Worm (Caenorhabditis elegans) whole organism, L1 larva: ENCODE results near the gene ZK856.4.

Experiments used
- C04F5.9 ChIP-seq: sonication (generic microtip); optimal IDR thresholded peaks from 2 replicates; lab custom pipeline; 2016; ENCODE audit warnings: missing genetic modification characterization, missing compliant biosample characterization
- alr-1 ChIP-seq: fragments of 200-800 bp; sonication (Bioruptor generic); optimal IDR thresholded peaks from 2 replicates; lab custom pipeline; 2018; ENCODE audit warnings: borderline replicate concordance, mild to moderate bottlenecking, missing genetic modification characterization, missing compliant biosample characterization
- aly-2 ChIP-seq: fragments of 150-350 bp; optimal IDR thresholded peaks from 2 replicates; lab custom pipeline; 2014; ENCODE audit warnings: missing biosample characterization, missing genetic modification characterization
- ama-1 ChIP-seq: fragments of 150-350 bp; optimal IDR thresholded peaks from 2 replicates; lab custom pipeline; 2014
- blmp-1 ChIP-seq: fragments of 150-350 bp; optimal IDR thresholded peaks from 2 replicates; lab custom pipeline; 2014; ENCODE audit warnings: missing biosample characterization, missing genetic modification characterization
- ceh-82 ChIP-seq, 3 experiments: fragments of 150-350 bp in 1 of 3; sonication (generic microtip) in 2 of 3; optimal IDR thresholded peaks; 2 replicates each; lab custom pipeline; 2014 to 2017; ENCODE audit warnings: missing biosample characterization in 3 of 3, missing genetic modification characterization in 3 of 3
- ceh-88 ChIP-seq: fragments of 200-800 bp; sonication (Bioruptor generic); IDR thresholded peaks from 2 replicates; pipeline ENCODE4 v1.3.6; 2022; ENCODE audit warnings: missing genetic modification characterization, missing compliant biosample characterization
- ces-1 ChIP-seq: fragments of 150-350 bp; optimal IDR thresholded peaks from 2 replicates; lab custom pipeline; 2014; ENCODE audit warnings: missing biosample characterization, missing genetic modification reagents, missing genetic modification characterization
- dpl-1 ChIP-seq, 3 experiments: fragments of 150-350 bp in 2 of 3; sonication (generic microtip) in 1 of 3; optimal IDR thresholded peaks; 2 replicates each; lab custom pipeline; 2014 to 2017; ENCODE audit warnings: missing biosample characterization in 3 of 3, missing genetic modification characterization in 3 of 3, missing genetic modification reagents in 3 of 3
- dsc-1 ChIP-seq: sonication (generic microtip); optimal IDR thresholded peaks from 2 replicates; lab custom pipeline; 2016; ENCODE audit warnings: mild to moderate bottlenecking, missing genetic modification characterization, missing compliant biosample characterization
- efl-1 ChIP-seq, 4 experiments: fragments of 150-350 bp; optimal IDR thresholded peaks in 3 of 4; peaks in 1 of 4; 1 replicate in 1 of 4; 2 replicates in 3 of 4; lab custom pipeline; 2014; ENCODE audit warnings: missing biosample characterization in 2 of 4, missing genetic modification characterization in 2 of 4, missing genetic modification reagents in 2 of 4
- efl-3 ChIP-seq: fragments of 200-800 bp; sonication (Bioruptor generic); optimal IDR thresholded peaks from 2 replicates; lab custom pipeline; 2018; ENCODE audit warnings: mild to moderate bottlenecking, missing genetic modification characterization, missing compliant biosample characterization
- egl-13 ChIP-seq: sonication (generic microtip); optimal IDR thresholded peaks from 2 replicates; lab custom pipeline; 2016; ENCODE audit warnings: missing genotype, missing genetic modification reagents, missing genetic modification characterization, missing compliant biosample characterization
- elt-3 ChIP-seq, 6 experiments: fragments of 150-350 bp in 1 of 6; sonication (generic microtip); optimal IDR thresholded peaks; 2 replicates each; lab custom pipeline; 2017 to 2018; ENCODE audit warnings: missing biosample characterization in 6 of 6, missing genetic modification characterization in 6 of 6, inconsistent platforms in 1 of 6
- fkh-10 ChIP-seq: sonication (generic microtip); optimal IDR thresholded peaks from 2 replicates; lab custom pipeline; 2017; ENCODE audit warnings: missing biosample characterization, missing genetic modification reagents, missing genetic modification characterization
- fos-1 ChIP-seq: fragments of 150-350 bp; optimal IDR thresholded peaks from 2 replicates; lab custom pipeline; 2014; ENCODE audit warnings: missing biosample characterization, missing genetic modification characterization
- grh-1 ChIP-seq: fragments of 200-800 bp; sonication (Bioruptor generic); IDR thresholded peaks from 2 replicates; pipeline ENCODE4 v1.3.6; 2022; ENCODE audit warnings: missing genetic modification reagents, missing genetic modification characterization, missing compliant biosample characterization
- irx-1 ChIP-seq: sonication (generic microtip); optimal IDR thresholded peaks from 2 replicates; lab custom pipeline; 2016; ENCODE audit warnings: missing genetic modification characterization, missing compliant biosample characterization
- lin-14 ChIP-seq: fragments of 200-800 bp; sonication (Bioruptor generic); optimal IDR thresholded peaks from 2 replicates; lab custom pipeline; 2018; ENCODE audit warnings: mild to moderate bottlenecking, missing genetic modification characterization, moderate library complexity, missing compliant biosample characterization
- nhr-11 ChIP-seq: fragments of 150-350 bp; optimal IDR thresholded peaks from 2 replicates; lab custom pipeline; 2014; ENCODE audit warnings: missing biosample characterization, missing genetic modification characterization
- nhr-237 ChIP-seq: fragments of 150-350 bp; optimal IDR thresholded peaks from 2 replicates; lab custom pipeline; 2014; ENCODE audit warnings: missing biosample characterization, missing genetic modification characterization
- nhr-28 ChIP-seq: fragments of 150-350 bp; optimal IDR thresholded peaks from 2 replicates; lab custom pipeline; 2014; ENCODE audit warnings: missing biosample characterization, missing genetic modification characterization
- nhr-47 ChIP-seq: sonication (generic microtip); optimal IDR thresholded peaks from 2 replicates; lab custom pipeline; 2016; ENCODE audit warnings: mild to moderate bottlenecking, missing genetic modification characterization, moderate library complexity, missing compliant biosample characterization
- nhr-71 ChIP-seq: sonication (generic microtip); optimal IDR thresholded peaks from 2 replicates; lab custom pipeline; 2016; ENCODE audit warnings: mild to moderate bottlenecking, missing genetic modification characterization, moderate library complexity, missing compliant biosample characterization
- nhr-77 ChIP-seq: fragments of 150-350 bp; optimal IDR thresholded peaks from 2 replicates; lab custom pipeline; 2014; ENCODE audit warnings: missing biosample characterization, missing genetic modification characterization
- nhr-85 ChIP-seq: sonication (generic microtip); peaks from one replicate; lab custom pipeline; 2016; ENCODE audit warnings: missing genetic modification characterization, inconsistent platforms, missing compliant biosample characterization
- nhr-90 ChIP-seq: sonication (generic microtip); optimal IDR thresholded peaks from 2 replicates; lab custom pipeline; 2016; ENCODE audit warnings: mild to moderate bottlenecking, missing genetic modification characterization, missing compliant biosample characterization; ENCODE audit not compliant: poor library complexity
- pax-3 ChIP-seq: fragments of 200-800 bp; sonication (Bioruptor generic); optimal IDR thresholded peaks from 2 replicates; lab custom pipeline; 2018; ENCODE audit warnings: mild to moderate bottlenecking, missing genetic modification characterization, moderate library complexity, missing compliant biosample characterization
- pqm-1 ChIP-seq: sonication (generic microtip); optimal IDR thresholded peaks from 3 replicates; lab custom pipeline; 2017; ENCODE audit warnings: missing biosample characterization, missing genetic modification characterization
- rnt-1 ChIP-seq: sonication (generic microtip); optimal IDR thresholded peaks from 2 replicates; lab custom pipeline; 2016; ENCODE audit warnings: mild to moderate bottlenecking, missing genetic modification characterization, moderate library complexity, missing compliant biosample characterization
- sptf-1 ChIP-seq: fragments of 150-350 bp; optimal IDR thresholded peaks from 2 replicates; lab custom pipeline; 2014; ENCODE audit warnings: missing biosample characterization, missing genetic modification characterization
- sup-37 ChIP-seq: fragments of 200-800 bp; sonication (Bioruptor generic); optimal IDR thresholded peaks from 2 replicates; lab custom pipeline; 2018; ENCODE audit warnings: mild to moderate bottlenecking, missing genetic modification characterization, missing compliant biosample characterization
- swsn-7 ChIP-seq: sonication (generic microtip); optimal IDR thresholded peaks from 2 replicates; lab custom pipeline; 2016; ENCODE audit warnings: missing genetic modification characterization, missing compliant biosample characterization
- unc-98 ChIP-seq: fragments of 200-800 bp; sonication (Bioruptor generic); IDR thresholded peaks from 2 replicates; pipeline ENCODE4 v1.3.6; 2022; ENCODE audit warnings: missing genetic modification characterization, missing compliant biosample characterization
- xbp-1 ChIP-seq: sonication (generic microtip); optimal IDR thresholded peaks from 2 replicates; lab custom pipeline; 2016; ENCODE audit warnings: missing genetic modification characterization, missing compliant biosample characterization
- zag-1 ChIP-seq: fragments of 150-350 bp; optimal IDR thresholded peaks from 2 replicates; lab custom pipeline; 2014; ENCODE audit warnings: missing biosample characterization, missing genetic modification characterization
- ztf-11 ChIP-seq, 2 experiments: sonication (generic microtip); optimal IDR thresholded peaks; 2 replicates each; lab custom pipeline; 2016 to 2017; ENCODE audit warnings: missing genetic modification characterization in 2 of 2, missing biosample characterization in 1 of 2, missing compliant biosample characterization in 1 of 2

ZK856.4 gene

DNA sequence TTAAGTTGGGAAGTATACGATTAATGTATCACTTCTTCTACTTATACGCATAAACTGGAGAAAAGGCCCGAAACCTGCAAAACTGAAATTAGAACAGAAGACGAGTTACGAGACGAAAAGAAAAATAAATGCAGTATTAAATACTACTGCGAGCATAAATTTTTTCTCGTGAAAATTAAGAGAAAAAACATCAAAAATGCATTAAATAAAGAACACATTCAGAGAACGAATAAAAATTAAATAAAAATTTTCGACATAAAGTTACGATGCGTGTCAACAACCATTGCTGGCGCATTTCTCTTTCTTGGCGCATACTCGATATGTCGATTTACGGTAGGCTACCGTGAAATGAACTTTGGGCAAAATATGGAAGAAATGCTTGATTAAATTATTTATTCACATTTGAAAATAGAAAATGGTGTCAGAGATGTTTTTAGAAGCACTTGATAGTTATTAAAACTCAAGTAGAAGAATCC lies 21.8 kb downstream of the ZK856.4 start, which contains the start of the genes ZK856.19 and ZK856.11 (continued):
- TF ChIP-seq ama-1 (lab: Kevin White, UChicago) = peak; percentile 6
- peak; percentile 24 for TF ChIP-seq nhr-77 (tag; lab: Kevin White, UChicago)
- TF ChIP-seq irx-1 (tag; lab: Kevin White, UChicago) = peak; percentile 40
- no peak for TF ChIP-seq zag-1 (tag; lab: Kevin White, UChicago)
- TF ChIP-seq fkh-10 (GFP tag; lab: Kevin White, UChicago) = no peak
- peak in 2 of 6 experiments; percentile 2 to 18 for TF ChIP-seq elt-3 (tag; optimal IDR thresholded peaks at IDR 0.05; lab: Kevin White, UChicago)
- TF ChIP-seq nhr-90 (tag; lab: Kevin White, UChicago) = peak; percentile 78
- TF ChIP-seq sptf-1 (tag; lab: Kevin White, UChicago) = no peak
- TF ChIP-seq pax-3 (tag; lab: Kevin White, UChicago) = no peak
- no peak for TF ChIP-seq C04F5.9
- TF ChIP-seq ceh-82 (tag; optimal IDR thresholded peaks at IDR 0.05; lab: Kevin White, UChicago) = peak; percentile 21 to 47 (median 40)
- no peak for TF ChIP-seq ces-1 (GFP tag; lab: Kevin White, UChicago)
- TF ChIP-seq nhr-28 = no peak
- no peak for TF ChIP-seq alr-1 (tag; lab: Kevin White, UChicago)
- peak; percentile 58 to 73 (median 72) for TF ChIP-seq dpl-1 (GFP tag; optimal IDR thresholded peaks at IDR 0.05; lab: Kevin White, UChicago)
- TF ChIP-seq unc-98 (GFP tag; lab: Robert Waterston, UW) = no peak
- no peak for TF ChIP-seq ztf-11 (tag; optimal IDR thresholded peaks at IDR 0.05; lab: Kevin White, UChicago)
- TF ChIP-seq rnt-1 = peak; percentile 70
- peak; percentile 76 for TF ChIP-seq blmp-1
- TF ChIP-seq nhr-85 = peak; percentile 86
- TF ChIP-seq efl-3 (GFP tag; lab: Kevin White, UChicago) = no peak
- peak; percentile 39 for TF ChIP-seq aly-2
- no peak for TF ChIP-seq nhr-237
- no peak for TF ChIP-seq ceh-88 (GFP tag; lab: Robert Waterston, UW)
- peak; percentile 85 for TF ChIP-seq nhr-71 (tag; lab: Kevin White, UChicago)
- peak; percentile 77 for TF ChIP-seq xbp-1 (tag; lab: Kevin White, UChicago)
- TF ChIP-seq grh-1 (GFP tag; lab: Robert Waterston, UW) = peak; percentile 55; the same call in 1 of the 2 replicates
- TF ChIP-seq nhr-47 (tag; lab: Kevin White, UChicago) = peak; percentile 83
- TF ChIP-seq, all 84 proteins: peak for 42

- TF ChIP-seq swsn-7 (tag; lab: Kevin White, UChicago) (no peak), nhr-47 (tag; lab: Kevin White, UChicago) (no peak), pqm-1 (tag; lab: Kevin White, UChicago) (no peak), egl-13 (tag; lab: Kevin White, UChicago) (no peak), aly-2 (no peak), dsc-1 (no peak), efl-1 (optimal IDR thresholded peaks at IDR 0.05; lab: Kevin White, UChicago) (no peak), efl-1 (GFP tag; optimal IDR thresholded peaks at IDR 0.05 in 1 of 2; lab: Kevin White, UChicago) (no peak), sup-37 (GFP tag; lab: Kevin White, UChicago) (no peak), zag-1 (tag; lab: Kevin White, UChicago) (no peak), nhr-11 (tag; lab: Kevin White, UChicago) (no peak), fos-1 (tag; lab: Kevin White, UChicago) (no peak)
These were observed 22.4 kb downstream of the ZK856.4 start, which contains the start of gene ZK856.16 for ce11 chrV:10205483-10205882. TSS of gene ZK856.16 (minus strand) at chrV:10205583.

DNA sequence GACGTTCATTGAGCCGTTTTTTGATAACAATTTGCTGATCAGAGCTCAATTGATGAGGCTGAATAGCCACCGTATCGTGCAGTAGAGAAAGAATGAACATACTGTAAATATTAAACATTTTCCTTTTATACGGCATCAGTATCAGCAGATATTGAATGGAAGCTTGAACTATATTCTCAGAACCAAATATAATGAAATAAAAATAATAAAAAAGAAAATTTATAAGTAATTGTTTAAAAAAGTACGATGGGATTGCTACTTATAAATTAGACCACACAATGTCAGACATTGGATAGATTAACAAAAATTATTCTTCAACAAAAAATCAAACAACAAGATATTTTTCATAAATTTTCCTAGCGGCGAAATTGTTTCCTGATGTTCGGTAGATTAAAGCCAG lies 23.4 kb downstream of the ZK856.4 start, which contains the start of gene rpc-25:
Gene rpc-25, minus strand, starts transcription at position 101 of the 400 bp plus-strand sequence.
- TF ChIP-seq lin-14 = no peak
